Worm (Caenorhabditis elegans): ENCODE data around the gene clhm-1.

DNA sequence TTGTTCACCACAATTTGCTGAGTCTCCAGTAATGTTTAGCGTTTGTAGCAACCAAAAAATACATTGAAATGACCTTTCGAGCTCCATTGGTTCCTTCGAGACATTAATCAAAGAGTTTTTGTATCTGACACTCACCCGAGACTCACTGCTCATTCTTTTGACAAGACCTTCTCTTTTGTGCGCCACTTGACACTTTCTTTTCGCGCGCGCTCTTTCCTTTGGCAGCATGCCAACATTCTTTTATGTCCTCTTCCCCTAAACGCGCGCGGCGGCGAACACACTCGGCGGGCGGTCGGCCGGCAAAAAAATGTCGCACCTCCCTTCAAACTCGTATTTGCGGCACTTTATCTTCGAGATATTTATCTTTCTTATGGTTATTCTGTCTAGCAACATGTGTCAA is 27.1 kb downstream of the clhm-1 start:
- TF ChIP-seq blmp-1 (tag; optimal IDR thresholded peaks at IDR 0.05) (no peak), snpc-4 (tag; optimal IDR thresholded peaks at IDR 0.05) (no peak), sem-2 (GFP tag; optimal IDR thresholded peaks at IDR 0.05) (no peak), ces-1 (GFP tag; optimal IDR thresholded peaks at IDR 0.05) (no peak), cnd-1 (tag; optimal IDR thresholded peaks at IDR 0.05) (no peak), nhr-76 (tag; optimal IDR thresholded peaks at IDR 0.05) (no peak), ceh-39 (tag; optimal IDR thresholded peaks at IDR 0.05) (no peak), lin-13 (tag; optimal IDR thresholded peaks at IDR 0.05) (no peak), nhr-12 (tag; optimal IDR thresholded peaks at IDR 0.05) (no peak), mep-1 (tag; optimal IDR thresholded peaks at IDR 0.05) (no peak), nhr-28 (tag; optimal IDR thresholded peaks at IDR 0.05) (no peak), unc-39 (tag; optimal IDR thresholded peaks at IDR 0.05) (no peak), elt-3 (tag; optimal IDR thresholded peaks at IDR 0.05) (no peak), elt-1 (tag; optimal IDR thresholded peaks at IDR 0.05; ENCODE audit: borderline replicate concordance, insufficient read depth) (no peak)

All from whole organism, mixed stage, embryonic.